Fruit fly (Drosophila melanogaster): ENCODE results near the gene CG14312.

Gene CG14312

DNA sequence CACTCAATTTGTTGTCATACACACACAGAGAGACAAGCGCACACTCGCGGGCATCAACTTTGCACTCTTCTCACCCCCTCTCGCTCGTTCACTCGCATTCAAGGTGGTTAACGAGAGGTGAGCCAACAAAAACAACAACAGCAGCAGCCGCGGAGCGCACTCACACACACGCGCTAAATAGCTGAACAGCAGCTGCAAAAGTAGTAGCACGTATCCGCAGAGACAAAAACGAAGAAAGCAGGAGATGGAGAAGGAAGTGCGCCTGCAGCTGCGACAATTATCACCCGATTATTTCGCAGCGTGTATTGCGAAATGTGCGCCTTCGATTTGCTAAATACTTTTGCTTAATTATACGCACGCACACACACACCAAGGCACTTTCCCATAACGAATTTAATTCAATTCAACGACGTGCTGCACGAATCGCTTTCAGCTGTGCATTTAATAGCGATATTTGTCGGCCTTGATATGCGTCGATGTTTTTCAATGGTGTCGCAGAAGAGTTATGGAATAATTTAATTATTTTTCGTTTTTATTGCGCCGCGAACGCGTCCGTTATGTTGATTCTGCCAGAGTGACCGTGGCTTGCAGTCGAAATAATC, 15.1 kb upstream of the CG14312 start:
- TF ChIP-seq h (optimal IDR thresholded peaks at IDR 0.05) (no peak), ttk (optimal IDR thresholded peaks at IDR 0.05) (no peak), Myc (optimal IDR thresholded peaks at IDR 0.05) (no peak), psq (optimal IDR thresholded peaks at IDR 0.05) (no peak), insv (optimal IDR thresholded peaks at IDR 0.05) (no peak), Sin3A (optimal IDR thresholded peaks at IDR 0.05) (no peak)

DNA sequence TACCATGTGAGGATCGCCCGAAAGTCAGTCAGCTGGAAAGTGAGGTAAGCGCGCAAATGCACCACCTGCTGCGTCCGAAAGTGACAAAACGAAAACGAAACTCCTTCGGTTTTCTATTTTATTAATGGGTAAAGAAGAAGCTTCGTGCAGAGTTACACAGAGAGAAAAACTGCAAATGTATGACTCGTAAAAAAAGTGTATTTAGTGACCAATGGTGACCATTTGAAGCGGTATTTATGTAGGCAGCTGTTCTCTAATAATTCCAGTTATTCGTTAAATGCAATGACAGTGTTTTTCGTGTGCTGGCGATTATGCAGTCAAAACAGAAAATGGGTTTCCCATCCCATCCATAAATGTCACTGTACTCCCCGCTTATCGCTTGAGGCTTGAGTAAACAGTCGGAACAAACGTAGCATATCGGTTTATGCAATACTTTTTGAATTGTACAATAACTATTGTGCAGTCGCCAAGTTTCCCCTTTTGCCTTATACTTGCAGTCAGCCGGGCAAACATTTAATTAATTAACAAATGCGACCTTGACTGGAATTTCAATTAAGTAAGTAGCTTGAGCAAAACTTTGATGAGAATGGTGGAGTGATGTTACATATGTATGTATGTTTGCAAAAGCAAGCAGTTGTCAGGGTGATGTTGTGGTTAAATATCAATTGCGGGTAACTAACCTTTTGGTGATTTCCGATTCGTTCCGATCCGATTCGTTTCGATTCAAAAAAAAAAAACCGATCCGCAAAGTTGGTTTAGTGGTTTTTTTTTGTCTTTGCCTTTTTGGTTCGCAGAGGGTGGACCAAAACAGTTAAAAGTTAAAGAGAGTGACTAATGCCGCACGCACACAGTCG, 14.3 kb upstream of the CG14312 start:
- no peak for TF ChIP-seq ttk (optimal IDR thresholded peaks at IDR 0.05)

DNA sequence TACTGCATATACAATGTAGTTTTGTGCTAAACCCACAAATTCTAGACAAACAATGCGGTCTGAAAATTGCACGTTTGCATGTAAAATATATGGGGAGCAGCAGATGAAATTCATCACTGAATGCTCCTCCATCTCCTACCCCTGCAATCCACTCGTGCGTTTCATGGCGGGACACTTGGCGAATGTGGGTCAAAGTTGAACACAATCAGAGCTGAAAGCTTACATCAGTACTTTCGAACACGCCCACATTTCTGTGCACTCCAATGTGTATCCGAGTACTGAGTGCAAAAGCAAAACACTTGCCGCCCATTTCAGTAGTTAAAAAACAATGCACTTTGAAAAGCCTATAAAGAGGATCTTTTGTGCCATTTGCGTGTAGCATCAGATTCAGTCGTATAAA, 13.4 kb upstream of the CG14312 start:
- no peak for TF ChIP-seq insv (optimal IDR thresholded peaks at IDR 0.05)
- no peak for TF ChIP-seq psq (optimal IDR thresholded peaks at IDR 0.05)
- no peak for TF ChIP-seq Myc (optimal IDR thresholded peaks at IDR 0.05)
- no peak for TF ChIP-seq Sin3A (optimal IDR thresholded peaks at IDR 0.05)
- no peak for TF ChIP-seq ttk (optimal IDR thresholded peaks at IDR 0.05)

DNA sequence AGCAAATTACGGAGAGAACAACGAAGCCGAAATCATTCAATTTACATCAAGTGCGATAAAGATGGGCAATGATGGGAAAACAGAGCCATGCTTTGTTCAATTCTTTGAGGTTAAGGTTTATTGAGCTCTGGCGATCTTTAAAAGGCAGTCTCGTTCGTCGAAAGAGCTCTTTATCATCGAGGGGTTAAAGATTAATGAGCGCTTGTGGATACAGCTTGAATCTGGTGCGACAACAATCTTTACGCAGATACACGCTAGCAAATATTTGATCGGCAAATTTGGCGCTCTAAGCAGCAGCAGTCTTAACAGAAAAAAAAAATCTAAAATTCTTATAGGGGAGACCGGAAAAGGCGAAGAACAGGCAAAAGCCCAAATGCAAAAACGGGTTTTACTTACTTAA, 12.8 kb upstream of the CG14312 start:
- TF ChIP-seq Sin3A (optimal IDR thresholded peaks at IDR 0.05) (no peak), ttk (optimal IDR thresholded peaks at IDR 0.05) (no peak), Myc (optimal IDR thresholded peaks at IDR 0.05) (no peak), insv (optimal IDR thresholded peaks at IDR 0.05) (no peak), h (optimal IDR thresholded peaks at IDR 0.05) (no peak), psq (optimal IDR thresholded peaks at IDR 0.05) (no peak)

DNA sequence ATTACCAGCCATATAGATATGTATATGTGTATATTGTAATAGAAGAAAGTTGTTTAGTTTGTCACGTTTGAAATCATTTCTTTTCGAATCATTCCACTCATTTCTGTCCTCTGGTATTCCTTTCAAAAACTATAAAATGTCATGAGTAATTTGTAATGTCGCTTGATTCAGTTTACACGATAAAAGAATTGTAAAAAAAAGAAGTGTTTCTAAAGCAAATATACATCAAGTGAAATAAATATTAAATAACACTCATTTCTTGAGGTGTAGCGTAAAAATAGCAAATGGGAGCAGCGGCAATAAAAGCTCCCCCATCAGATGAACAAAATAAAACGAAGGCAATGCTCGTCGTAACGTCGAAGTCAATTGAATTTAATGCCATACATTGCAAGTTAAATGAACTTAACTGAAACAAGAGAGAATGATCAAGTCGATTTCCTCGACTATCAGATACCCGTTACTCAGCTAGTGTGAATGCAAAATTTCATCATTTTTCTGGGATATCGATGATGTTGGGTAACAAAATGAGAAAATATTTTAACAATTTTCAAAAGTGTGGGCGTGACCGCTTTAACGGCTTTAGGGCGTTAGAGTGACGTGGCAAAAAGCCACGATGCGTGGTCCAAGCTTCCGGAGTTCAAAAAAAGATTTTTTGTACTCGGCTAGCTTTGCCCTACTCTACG, 12.1 kb upstream of the CG14312 start:
- TF ChIP-seq Sin3A (optimal IDR thresholded peaks at IDR 0.05) (no peak), ttk (optimal IDR thresholded peaks at IDR 0.05) (no peak), Myc (optimal IDR thresholded peaks at IDR 0.05) (no peak), insv (optimal IDR thresholded peaks at IDR 0.05) (no peak), psq (optimal IDR thresholded peaks at IDR 0.05) (no peak), h (optimal IDR thresholded peaks at IDR 0.05) (no peak)

DNA sequence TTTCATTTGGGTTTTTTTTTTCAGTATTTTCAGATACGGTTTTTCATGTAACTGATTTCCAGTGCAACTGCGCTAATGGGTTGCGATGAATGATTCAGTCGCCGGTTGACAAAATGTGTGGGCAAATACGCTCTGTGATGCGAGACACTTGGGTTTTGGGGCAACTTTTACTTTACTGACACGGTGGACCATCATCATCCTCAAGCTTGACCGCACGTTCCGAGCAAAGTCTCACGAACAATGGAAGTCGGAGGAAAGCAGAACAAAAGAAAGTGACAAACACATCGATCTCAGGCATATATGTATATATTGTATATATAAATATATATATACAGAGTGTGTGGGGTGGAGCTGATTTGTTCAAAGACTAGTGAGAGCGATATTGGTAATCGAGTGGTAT, 11.2 kb upstream of the CG14312 start:
- TF ChIP-seq insv (optimal IDR thresholded peaks at IDR 0.05) (no peak), ttk (optimal IDR thresholded peaks at IDR 0.05) (no peak), Myc (optimal IDR thresholded peaks at IDR 0.05) (no peak), h (optimal IDR thresholded peaks at IDR 0.05) (no peak), Sin3A (optimal IDR thresholded peaks at IDR 0.05) (no peak), psq (optimal IDR thresholded peaks at IDR 0.05) (no peak)

DNA sequence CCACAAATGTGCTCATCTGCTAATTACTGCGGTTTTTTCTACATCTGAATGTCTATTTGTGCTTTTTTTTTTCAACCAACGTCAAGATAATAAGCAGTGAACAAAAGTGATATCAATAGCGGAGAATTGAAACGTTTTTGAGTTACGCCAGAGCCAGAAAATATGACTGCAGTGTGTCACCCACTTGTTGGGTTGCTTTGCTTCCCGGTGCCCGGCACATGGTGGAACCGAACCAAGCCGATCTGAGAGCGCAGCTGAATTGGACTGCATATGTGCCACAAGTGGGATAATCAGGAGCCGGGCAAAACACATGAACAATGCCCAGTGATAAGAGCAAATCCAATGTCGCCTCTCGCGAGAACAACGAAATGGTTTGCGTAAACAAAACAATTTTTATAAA, 9.0 kb upstream of the CG14312 start:
- TF ChIP-seq psq (optimal IDR thresholded peaks at IDR 0.05) = no peak
- no peak for TF ChIP-seq Myc (optimal IDR thresholded peaks at IDR 0.05)
- no peak for TF ChIP-seq h (optimal IDR thresholded peaks at IDR 0.05)
- TF ChIP-seq ttk (optimal IDR thresholded peaks at IDR 0.05) = no peak
- TF ChIP-seq Sin3A (optimal IDR thresholded peaks at IDR 0.05) = no peak
- no peak for TF ChIP-seq insv (optimal IDR thresholded peaks at IDR 0.05)

dm6 chr3R:18291831-18292230, 8.5 kb upstream of the CG14312 start:
- no peak for TF ChIP-seq psq (optimal IDR thresholded peaks at IDR 0.05)
- TF ChIP-seq ttk (optimal IDR thresholded peaks at IDR 0.05) = no peak
- TF ChIP-seq h (optimal IDR thresholded peaks at IDR 0.05) = no peak
- TF ChIP-seq Sin3A (optimal IDR thresholded peaks at IDR 0.05) = no peak
- no peak for TF ChIP-seq insv (optimal IDR thresholded peaks at IDR 0.05)
- no peak for TF ChIP-seq Myc (optimal IDR thresholded peaks at IDR 0.05)

DNA sequence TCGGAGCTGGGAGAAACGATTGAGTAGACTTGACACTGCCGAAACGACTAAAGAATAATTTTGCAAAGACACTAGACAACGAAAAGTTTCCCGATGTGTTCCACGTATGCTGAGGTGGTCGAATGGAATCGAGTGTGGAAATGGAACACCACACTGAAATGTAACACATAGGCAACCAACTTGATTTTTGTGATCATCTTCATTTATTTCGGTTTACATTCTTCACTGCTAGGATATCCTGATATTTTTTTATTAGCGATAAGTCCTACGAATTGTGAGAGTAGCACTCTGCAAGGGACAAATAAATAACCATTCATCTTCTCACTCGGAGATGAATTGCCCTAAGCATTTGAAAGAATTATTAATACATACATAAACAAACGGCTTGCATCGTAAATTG, 5.3 kb upstream of the CG14312 start, which contains the start of gene CG7131:
Gene CG7131 (minus strand): TSS at position 101 of the 400 bp plus-strand sequence.
- TF ChIP-seq psq (optimal IDR thresholded peaks at IDR 0.05) (no peak), ttk (optimal IDR thresholded peaks at IDR 0.05) (no peak), insv (optimal IDR thresholded peaks at IDR 0.05) (no peak)

dm6 chr3R:18280866-18281473, 2.4 kb downstream of the CG14312 start:
- TF ChIP-seq h (optimal IDR thresholded peaks at IDR 0.05) (no peak), psq (optimal IDR thresholded peaks at IDR 0.05) (no peak), Myc (optimal IDR thresholded peaks at IDR 0.05) (no peak), insv (optimal IDR thresholded peaks at IDR 0.05) (no peak)

- TF ChIP-seq Sin3A (optimal IDR thresholded peaks at IDR 0.05) (no peak), Myc (optimal IDR thresholded peaks at IDR 0.05) (no peak), insv (optimal IDR thresholded peaks at IDR 0.05) (no peak), h (optimal IDR thresholded peaks at IDR 0.05) (no peak), psq (optimal IDR thresholded peaks at IDR 0.05) (no peak), ttk (optimal IDR thresholded peaks at IDR 0.05) (no peak)
Measured at dm6 chr3R:18280133-18280532, 3.2 kb downstream of the CG14312 start.

DNA sequence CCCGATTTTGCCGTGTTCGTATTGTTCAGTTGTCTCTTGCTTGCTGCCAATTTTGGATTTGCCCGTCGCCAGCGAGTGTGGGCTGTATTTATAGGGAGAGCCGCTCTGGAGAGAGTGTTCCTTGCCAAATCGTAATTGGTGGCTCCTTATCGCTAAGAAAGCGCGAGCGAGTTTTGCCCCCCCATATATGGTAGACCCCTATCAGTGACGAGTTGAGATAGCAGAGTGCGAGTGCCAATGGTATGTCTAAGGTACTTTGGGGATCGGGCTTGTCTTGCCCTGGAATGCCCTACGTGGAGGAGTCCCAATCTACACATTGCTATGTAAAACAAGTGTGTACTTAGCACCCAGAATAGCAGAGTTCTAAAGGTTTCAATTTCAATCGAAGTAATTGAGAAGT, 3.8 kb downstream of the CG14312 start, which contains the start of gene CG7142:
Gene CG7142 (minus strand): TSS at position 29 of the 400 bp plus-strand sequence.
- no peak for TF ChIP-seq h (optimal IDR thresholded peaks at IDR 0.05)
- no peak for TF ChIP-seq Sin3A (optimal IDR thresholded peaks at IDR 0.05)
- no peak for TF ChIP-seq insv (optimal IDR thresholded peaks at IDR 0.05)
- TF ChIP-seq ttk (optimal IDR thresholded peaks at IDR 0.05) = no peak
- TF ChIP-seq Myc (optimal IDR thresholded peaks at IDR 0.05) = no peak
- TF ChIP-seq psq (optimal IDR thresholded peaks at IDR 0.05) = no peak
